Worm (Caenorhabditis elegans) whole organism, young adult: ENCODE results near the gene T05A8.6.

ENCODE experiments used
- B0261.1 ChIP-seq: sonication (generic microtip); optimal IDR thresholded peaks from 2 replicates; lab custom pipeline; 2016; ENCODE audit warnings: mild to moderate bottlenecking, missing genetic modification characterization, moderate library complexity, missing compliant biosample characterization
- B0336.3 ChIP-seq: fragments of 200-800 bp; sonication (Bioruptor generic); IDR thresholded peaks from 2 replicates; pipeline ENCODE4 v1.3.6; 2022; ENCODE audit warnings: missing genetic modification characterization, missing compliant biosample characterization
- D2030.7 ChIP-seq: fragments of 200-800 bp; sonication (Bioruptor generic); IDR thresholded peaks from 2 replicates; pipeline ENCODE4 v1.3.6; 2022; ENCODE audit warnings: missing genetic modification reagents, missing genetic modification characterization, missing compliant biosample characterization
- F10E7.11 ChIP-seq: sonication (generic microtip); optimal IDR thresholded peaks from 2 replicates; lab custom pipeline; 2017; ENCODE audit warnings: mild to moderate bottlenecking, missing genetic modification characterization, moderate library complexity, missing compliant biosample characterization
- F33H1.4 ChIP-seq: fragments of 200-800 bp; sonication (Bioruptor generic); IDR thresholded peaks from 2 replicates; pipeline ENCODE4 v1.3.6; 2022; ENCODE audit warnings: missing genetic modification reagents, missing genetic modification characterization, missing compliant biosample characterization
- F55B11.4 ChIP-seq: sonication (generic microtip); optimal IDR thresholded peaks from 2 replicates; lab custom pipeline; 2016; ENCODE audit warnings: missing compliant biosample characterization, missing genetic modification characterization, borderline replicate concordance; ENCODE audit not compliant: insufficient read depth
- F57A8.1 ChIP-seq: fragments of 200-800 bp; sonication (Bioruptor generic); optimal IDR thresholded peaks from 2 replicates; lab custom pipeline; 2018; ENCODE audit warnings: mild to moderate bottlenecking, missing genetic modification characterization, moderate library complexity, missing compliant biosample characterization
- K12H6.12 ChIP-seq: fragments of 200-800 bp; sonication (Bioruptor generic); optimal IDR thresholded peaks from 2 replicates; lab custom pipeline; 2018; ENCODE audit warnings: mild to moderate bottlenecking, missing genetic modification characterization, missing compliant biosample characterization
- Y53G8AR.9 ChIP-seq: fragments of 200-800 bp; sonication (Bioruptor generic); conservative IDR thresholded peaks from 2 replicates; pipeline ENCODE4 v1.3.6; 2022; ENCODE audit warnings: missing genetic modification reagents, missing genetic modification characterization, missing compliant biosample characterization
- Y95B8A.8 ChIP-seq: fragments of 200-800 bp; sonication (Bioruptor generic); IDR thresholded peaks from 2 replicates; pipeline ENCODE4 v1.3.6; 2022; ENCODE audit warnings: missing genetic modification reagents, missing genetic modification characterization, missing compliant biosample characterization
- ceh-100 ChIP-seq: fragments of 200-800 bp; sonication (Bioruptor generic); IDR thresholded peaks from 2 replicates; pipeline ENCODE4 v1.3.6; 2022; ENCODE audit warnings: missing genetic modification reagents, missing genetic modification characterization, missing compliant biosample characterization
- ceh-40 ChIP-seq: fragments of 200-800 bp; sonication (Bioruptor generic); IDR thresholded peaks from 2 replicates; pipeline ENCODE4 v1.3.6; 2022; ENCODE audit warnings: missing genetic modification characterization, missing compliant biosample characterization
- chd-7 ChIP-seq: sonication (generic microtip); optimal IDR thresholded peaks from 2 replicates; lab custom pipeline; 2016; ENCODE audit warnings: mild to moderate bottlenecking, missing genetic modification characterization, moderate library complexity, missing compliant biosample characterization
- dox-1 ChIP-seq: fragments of 200-800 bp; sonication (Bioruptor generic); IDR thresholded peaks from 2 replicates; pipeline ENCODE4 v1.3.6; 2022; ENCODE audit warnings: missing genetic modification reagents, missing genetic modification characterization, missing compliant biosample characterization
- egrh-3 ChIP-seq: fragments of 200-800 bp; sonication (Bioruptor generic); IDR thresholded peaks from 2 replicates; pipeline ENCODE4 v1.3.6; 2022; ENCODE audit warnings: missing genetic modification reagents, missing genetic modification characterization, missing compliant biosample characterization
- ekl-4 ChIP-seq: fragments of 200-800 bp; sonication (Bioruptor generic); IDR thresholded peaks from 2 replicates; pipeline ENCODE4 v1.3.6; 2022; ENCODE audit warnings: missing genetic modification reagents, missing genetic modification characterization, missing compliant biosample characterization
- lag-1 ChIP-seq: fragments of 200-800 bp; sonication (Bioruptor generic); IDR thresholded peaks from 2 replicates; pipeline ENCODE4 v1.3.6; 2022; ENCODE audit warnings: missing genetic modification reagents, missing genetic modification characterization, missing compliant biosample characterization
- lin-26 ChIP-seq: fragments of 200-800 bp; sonication (Bioruptor generic); IDR thresholded peaks from 2 replicates; pipeline ENCODE4 v1.3.6; 2022; ENCODE audit warnings: missing genetic modification reagents, missing genetic modification characterization, missing compliant biosample characterization
- lin-35 ChIP-seq, 3 experiments: fragments of 150-350 bp in 2 of 3; sonication (generic microtip) in 1 of 3; optimal IDR thresholded peaks; 2 replicates each; lab custom pipeline; 2014 to 2018; ENCODE audit warnings: missing biosample characterization in 3 of 3, missing genetic modification characterization in 3 of 3, missing genetic modification reagents in 3 of 3
- lin-40 ChIP-seq: sonication (generic microtip); optimal IDR thresholded peaks from 2 replicates; lab custom pipeline; 2016; ENCODE audit warnings: missing genetic modification characterization, mild to moderate bottlenecking, missing compliant biosample characterization, missing genotype, missing genetic modification reagents
- lin-54 ChIP-seq: fragments of 200-800 bp; sonication (Bioruptor generic); optimal IDR thresholded peaks from 2 replicates; lab custom pipeline; 2018; ENCODE audit warnings: mild to moderate bottlenecking, missing genetic modification characterization, missing compliant biosample characterization
- lsl-1 ChIP-seq: fragments of 200-800 bp; sonication (Bioruptor generic); optimal IDR thresholded peaks from 2 replicates; lab custom pipeline; 2018; ENCODE audit warnings: mild to moderate bottlenecking, missing genetic modification characterization, moderate library complexity, missing compliant biosample characterization
- madf-6 ChIP-seq: fragments of 200-800 bp; sonication (Bioruptor generic); IDR thresholded peaks from 2 replicates; pipeline ENCODE4 v1.3.6; 2022; ENCODE audit warnings: missing genetic modification reagents, missing genetic modification characterization, missing compliant biosample characterization
- madf-8 ChIP-seq: fragments of 200-800 bp; sonication (Bioruptor generic); conservative IDR thresholded peaks from 2 replicates; pipeline ENCODE4 v1.3.6; 2022; ENCODE audit warnings: missing genetic modification reagents, missing genetic modification characterization, missing compliant biosample characterization
- mel-28 ChIP-seq: sonication (generic microtip); optimal IDR thresholded peaks from 2 replicates; lab custom pipeline; 2016; ENCODE audit warnings: borderline replicate concordance, mild to moderate bottlenecking, missing genetic modification characterization, missing compliant biosample characterization
- nhr-90 ChIP-seq: sonication (generic microtip); optimal IDR thresholded peaks from 2 replicates; lab custom pipeline; 2016; ENCODE audit warnings: missing genotype, mild to moderate bottlenecking, missing genetic modification characterization, missing compliant biosample characterization
- pbrm-1 ChIP-seq: fragments of 200-800 bp; sonication (Bioruptor generic); IDR thresholded peaks from 2 replicates; pipeline ENCODE4 v1.3.6; 2022; ENCODE audit warnings: missing genetic modification reagents, missing genetic modification characterization, missing compliant biosample characterization
- pha-4 ChIP-seq: fragments of 150-350 bp; sonication (generic microtip); optimal IDR thresholded peaks from 2 replicates; lab custom pipeline; 2014; ENCODE audit warnings: missing biosample characterization, missing genetic modification reagents, missing genetic modification characterization
- rcor-1 ChIP-seq: fragments of 200-800 bp; sonication (Bioruptor generic); IDR thresholded peaks from 2 replicates; pipeline ENCODE4 v1.3.6; 2022; ENCODE audit warnings: missing genetic modification reagents, missing genetic modification characterization, missing compliant biosample characterization
- repo-1 ChIP-seq: sonication (generic microtip); optimal IDR thresholded peaks from 2 replicates; lab custom pipeline; 2017; ENCODE audit warnings: mild to moderate bottlenecking, missing genetic modification characterization, missing compliant biosample characterization
- sea-2 ChIP-seq: fragments of 200-800 bp; sonication (Bioruptor generic); IDR thresholded peaks from 2 replicates; pipeline ENCODE4 v1.3.6; 2022; ENCODE audit warnings: missing genetic modification characterization, missing compliant biosample characterization
- snpc-1.1 ChIP-seq: sonication (generic microtip); optimal IDR thresholded peaks from 2 replicates; lab custom pipeline; 2017; ENCODE audit warnings: missing genetic modification characterization, mild to moderate bottlenecking, missing compliant biosample characterization, antibody characterized with exemption, moderate library complexity, missing genotype, missing genetic modification reagents; ENCODE audit not compliant: insufficient read depth
- tbp1 ChIP-seq: fragments of 200-800 bp; sonication (Bioruptor generic); optimal IDR thresholded peaks from 2 replicates; lab custom pipeline; 2018; ENCODE audit warnings: mild to moderate bottlenecking, missing genetic modification characterization, missing compliant biosample characterization
- unc-130 ChIP-seq: sonication (generic microtip); optimal IDR thresholded peaks from 2 replicates; lab custom pipeline; 2016; ENCODE audit warnings: missing genetic modification reagents, missing genetic modification characterization, missing compliant biosample characterization
- zfh-2 ChIP-seq: fragments of 200-800 bp; sonication (Bioruptor generic); conservative IDR thresholded peaks from 2 replicates; pipeline ENCODE4 v1.3.6; 2022; ENCODE audit warnings: missing genetic modification reagents, missing genetic modification characterization, missing compliant biosample characterization
- zim-3 ChIP-seq: sonication (generic microtip); optimal IDR thresholded peaks from 2 replicates; lab custom pipeline; 2017; ENCODE audit warnings: mild to moderate bottlenecking, missing genetic modification characterization, moderate library complexity, missing compliant biosample characterization
- ztf-22 ChIP-seq: fragments of 200-800 bp; sonication (Bioruptor generic); optimal IDR thresholded peaks from 2 replicates; lab custom pipeline; 2018; ENCODE audit warnings: mild to moderate bottlenecking, missing genetic modification characterization, moderate library complexity, missing compliant biosample characterization
- ztf-28 ChIP-seq: fragments of 200-800 bp; sonication (Bioruptor generic); IDR thresholded peaks from 2 replicates; pipeline ENCODE4 v1.3.6; 2022; ENCODE audit warnings: missing genetic modification reagents, missing genetic modification characterization, missing compliant biosample characterization
- ztf-6 ChIP-seq: fragments of 200-800 bp; sonication (Bioruptor generic); IDR thresholded peaks from 2 replicates; pipeline ENCODE4 v1.3.6; 2022; ENCODE audit warnings: missing genetic modification reagents, missing genetic modification characterization, missing compliant biosample characterization

T05A8.6 gene

ce11 chrII:2757954-2758353 lies 18.4 kb upstream of the T05A8.6 start, which contains the start of gene F29A7.8:
Gene F29A7.8, minus strand, starts transcription at chrII:2758054.
- TF ChIP-seq lag-1 (GFP tag; lab: Robert Waterston, UW) (no peak), ekl-4 (GFP tag; lab: Robert Waterston, UW) (no peak), nhr-90 (tag; lab: Kevin White, UChicago) (no peak)

ce11 chrII:2756351-2756750 lies 16.8 kb upstream of the T05A8.6 start:
- TF ChIP-seq ceh-100: no peak
- no peak for TF ChIP-seq zim-3 (tag; lab: Kevin White, UChicago)
- TF ChIP-seq B0336.3 (GFP tag; lab: Robert Waterston, UW): no peak
- TF ChIP-seq pha-4 (tag; lab: Kevin White, UChicago): no peak
- no peak for TF ChIP-seq rcor-1 (GFP tag; lab: Robert Waterston, UW)
- TF ChIP-seq sea-2 (GFP tag; lab: Robert Waterston, UW): no peak
- no peak for TF ChIP-seq egrh-3 (GFP tag; lab: Robert Waterston, UW)
- no peak for TF ChIP-seq ztf-28 (GFP tag; lab: Robert Waterston, UW)
- TF ChIP-seq F33H1.4 (GFP tag; lab: Robert Waterston, UW): no peak
- no peak for TF ChIP-seq D2030.7 (GFP tag; lab: Robert Waterston, UW)
- no peak for TF ChIP-seq F55B11.4 (tag; lab: Kevin White, UChicago)
- TF ChIP-seq Y53G8AR.9 (GFP tag; lab: Robert Waterston, UW): no peak
- TF ChIP-seq ztf-22 (GFP tag; lab: Kevin White, UChicago): no peak
- TF ChIP-seq ztf-6 (GFP tag; lab: Robert Waterston, UW): no peak
- no peak for TF ChIP-seq chd-7 (tag; lab: Kevin White, UChicago)
- no peak for TF ChIP-seq F10E7.11 (tag; lab: Kevin White, UChicago)
- TF ChIP-seq F57A8.1 (GFP tag; lab: Kevin White, UChicago): no peak

- TF ChIP-seq mel-28 (tag; lab: Kevin White, UChicago): no peak
- peak; percentile 73 for TF ChIP-seq zfh-2 (GFP tag; lab: Robert Waterston, UW)
- 0 out of 2 replicates have a peak, but pooled peaks have one; percentile 4 for TF ChIP-seq lin-26 (GFP tag; lab: Robert Waterston, UW)
- TF ChIP-seq dox-1 (GFP tag; lab: Robert Waterston, UW): no peak
- TF ChIP-seq egrh-3 (GFP tag; lab: Robert Waterston, UW): peak; percentile 52; the same call in 1 of the 2 replicates
- TF ChIP-seq, all 124 proteins: peak for 3
Observed at ce11 chrII:2754595-2754994, 15.1 kb upstream of the T05A8.6 start.

- TF ChIP-seq B0261.1 (tag; lab: Kevin White, UChicago) (no peak), D2030.7 (GFP tag; lab: Robert Waterston, UW) (no peak)
Observed at ce11 chrII:2752999-2753398, 13.5 kb upstream of the T05A8.6 start, which contains the start of gene F29A7.3. Gene F29A7.3, plus strand, starts transcription at chrII:2753299.

ce11 chrII:2752536-2752935 lies 13.0 kb upstream of the T05A8.6 start, which contains the start of gene F29A7.6:
Gene F29A7.6, minus strand, starts transcription at chrII:2752611.
- TF ChIP-seq dox-1 (GFP tag; lab: Robert Waterston, UW) (peak; percentile 63; the same call in 1 of the 2 replicates), rcor-1 (GFP tag; lab: Robert Waterston, UW) (peak; percentile 35; the same call in 1 of the 2 replicates), ceh-40 (GFP tag; lab: Robert Waterston, UW) (no peak), mel-28 (tag; lab: Kevin White, UChicago) (no peak), pbrm-1 (GFP tag; lab: Robert Waterston, UW) (no peak), madf-8 (GFP tag; lab: Robert Waterston, UW) (peak; percentile 23), lin-35 (GFP tag; optimal IDR thresholded peaks at IDR 0.05; lab: Kevin White, UChicago) (no peak), repo-1 (tag; lab: Kevin White, UChicago) (no peak), ztf-28 (GFP tag; lab: Robert Waterston, UW) (peak; percentile 69; the same call in 1 of the 2 replicates), snpc-1.1 (peak; percentile 5), madf-6 (peak; percentile 62), F33H1.4 (GFP tag; lab: Robert Waterston, UW) (peak; percentile 36; the same call in 1 of the 2 replicates), K12H6.12 (tag; lab: Kevin White, UChicago) (peak; percentile 31), lin-54 (GFP tag; lab: Kevin White, UChicago) (peak; percentile 55), tbp1 (peak; percentile 21), lin-40 (tag; lab: Kevin White, UChicago) (no peak), ceh-100 (peak; percentile 38), nhr-90 (tag; lab: Kevin White, UChicago) (no peak), unc-130 (GFP tag; lab: Kevin White, UChicago) (peak; percentile 35), Y95B8A.8 (GFP tag; lab: Robert Waterston, UW) (no peak), lsl-1 (GFP tag; lab: Kevin White, UChicago) (peak; percentile 13)
